Worm (Caenorhabditis elegans): Measurements from ENCODE around the gene chil-19.

Gene chil-19

DNA sequence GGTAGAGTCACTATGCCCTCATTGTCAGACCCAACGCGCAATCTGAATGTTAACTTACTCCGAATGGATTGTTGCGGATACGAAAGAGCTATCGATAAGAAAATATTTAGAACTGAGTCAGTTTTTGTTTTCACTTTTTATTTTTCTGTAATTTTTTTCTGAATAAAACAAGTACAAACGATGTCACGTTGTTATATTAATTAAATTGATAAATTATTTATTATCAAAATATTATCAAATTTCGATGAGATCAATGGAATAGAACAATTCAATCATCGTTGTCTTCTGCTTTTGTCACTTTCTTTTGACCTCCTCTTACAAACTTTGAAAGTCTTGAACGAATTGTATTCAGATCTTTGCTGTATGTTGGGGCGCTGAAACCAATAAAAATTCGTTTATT lies 47.2 kb downstream of the chil-19 start, which contains the start of gene mpz-6:
mpz-6 (minus strand) TSS at position 101 of the 400 bp plus-strand sequence.
- TF ChIP-seq hlh-30 (tag; optimal IDR thresholded peaks at IDR 0.05; ENCODE audit: insufficient read depth) (no peak), ztf-16 (tag; optimal IDR thresholded peaks at IDR 0.05) (no peak), hlh-13 (GFP tag; optimal IDR thresholded peaks at IDR 0.05) (no peak), sox-4 (tag; optimal IDR thresholded peaks at IDR 0.05) (no peak), eyg-1 (tag; optimal IDR thresholded peaks at IDR 0.05) (no peak), nhr-232 (tag; optimal IDR thresholded peaks at IDR 0.05) (no peak), Y22D7AL.16 (tag; optimal IDR thresholded peaks at IDR 0.05) (no peak), odd-2 (tag; optimal IDR thresholded peaks at IDR 0.05) (no peak), pqm-1 (tag; optimal IDR thresholded peaks at IDR 0.05) (no peak), pha-4 (tag; optimal IDR thresholded peaks at IDR 0.05) (no peak)

DNA sequence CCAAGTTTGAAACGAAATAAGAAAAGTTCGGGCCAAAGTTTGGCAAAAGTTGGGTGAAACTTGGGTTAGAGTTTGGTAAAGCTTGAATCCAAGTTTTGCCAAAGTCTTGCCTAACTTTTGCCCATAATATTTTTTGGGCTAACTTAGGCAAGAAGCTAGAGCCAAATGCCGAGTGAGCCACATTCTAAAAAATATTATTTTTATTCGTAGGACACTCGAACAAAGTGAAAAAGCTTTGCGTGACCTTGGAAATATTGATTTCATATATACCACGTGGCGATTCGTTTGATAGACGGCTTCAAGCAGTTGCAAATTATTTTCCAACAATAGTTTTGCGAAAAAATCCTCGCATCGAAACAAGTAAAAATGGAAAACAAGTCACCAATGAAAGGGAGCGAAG lies 50.4 kb downstream of the chil-19 start, which contains the start of gene Y51B9A.5:
Y51B9A.5 (plus strand) TSS at position 301 of the 400 bp plus-strand sequence.
- TF ChIP-seq ref-2 (tag; optimal IDR thresholded peaks at IDR 0.05) (no peak), ceh-22 (tag; optimal IDR thresholded peaks at IDR 0.05) (no peak), npax-4 (tag; optimal IDR thresholded peaks at IDR 0.05) (no peak), ceh-45 (GFP tag; IDR thresholded peaks at IDR 0.05) (no peak), ttx-3 (tag; optimal IDR thresholded peaks at IDR 0.05) (no peak), elt-4 (tag; optimal IDR thresholded peaks at IDR 0.05) (no peak), ceh-48 (tag; optimal IDR thresholded peaks at IDR 0.05) (no peak), mec-3 (tag; optimal IDR thresholded peaks at IDR 0.05; ENCODE audit: borderline replicate concordance) (no peak), madf-2 (tag; optimal IDR thresholded peaks at IDR 0.05) (no peak), fax-1 (tag; optimal IDR thresholded peaks at IDR 0.05) (no peak), ceh-9 (tag; optimal IDR thresholded peaks at IDR 0.05) (no peak)

- TF ChIP-seq K09A11.1 (tag; optimal IDR thresholded peaks at IDR 0.05; ENCODE audit: insufficient read depth) (no peak), dmd-4 (tag; optimal IDR thresholded peaks at IDR 0.05; ENCODE audit: borderline replicate concordance) (no peak), syd-9 (tag; optimal IDR thresholded peaks at IDR 0.05) (no peak), ets-4 (tag; optimal IDR thresholded peaks at IDR 0.05) (no peak), ceh-22 (tag; optimal IDR thresholded peaks at IDR 0.05) (no peak), unc-55 (GFP tag; optimal IDR thresholded peaks at IDR 0.05) (no peak), hlh-6 (tag; optimal IDR thresholded peaks at IDR 0.05) (no peak), C38D4.7 (GFP tag; optimal IDR thresholded peaks at IDR 0.05) (no peak), ceh-2 (tag; optimal IDR thresholded peaks at IDR 0.05) (no peak), ceh-48 (tag; optimal IDR thresholded peaks at IDR 0.05) (no peak), ttx-3 (tag; optimal IDR thresholded peaks at IDR 0.05) (no peak), ceh-18 (tag; optimal IDR thresholded peaks at IDR 0.05) (no peak), nhr-11 (tag; optimal IDR thresholded peaks at IDR 0.05) (no peak), gmeb-2 (tag; optimal IDR thresholded peaks at IDR 0.05) (no peak), nhr-232 (tag; optimal IDR thresholded peaks at IDR 0.05) (no peak), dve-1 (tag; optimal IDR thresholded peaks at IDR 0.05) (no peak), Y22D7AL.16 (tag; optimal IDR thresholded peaks at IDR 0.05) (no peak), K02D7.2 (tag; optimal IDR thresholded peaks at IDR 0.05) (no peak), hlh-8 (tag; optimal IDR thresholded peaks at IDR 0.05) (no peak), ama-1 (optimal IDR thresholded peaks at IDR 0.05) (no peak)
Observed at ce11 chrII:9403087-9403486, 51.1 kb downstream of the chil-19 start, which contains the start of gene Y51B9A.6. TSS of gene Y51B9A.6 (minus strand) at chrII:9403187.

Data from whole organism, late embryonic.